Worm (Caenorhabditis elegans): ENCODE results near the gene try-13.

DNA sequence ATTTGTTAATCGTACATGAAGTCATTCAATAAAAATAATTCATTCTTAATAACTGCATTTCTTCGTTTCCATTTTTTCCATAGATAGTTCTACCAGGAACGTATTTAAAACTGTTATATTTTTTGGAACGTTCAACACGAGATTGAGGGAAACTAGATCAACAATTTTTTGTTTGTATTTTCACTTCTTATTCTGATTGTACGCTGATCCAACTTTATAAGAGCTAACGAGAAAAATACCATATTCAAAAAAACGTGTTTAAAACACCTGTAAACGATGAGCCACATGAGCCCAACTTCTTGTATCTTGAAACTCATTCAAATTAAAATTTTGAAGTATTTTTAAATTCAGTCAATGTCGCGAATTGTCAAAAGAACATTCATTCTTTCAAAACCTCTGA is 23.3 kb upstream of the try-13 start:
- TF ChIP-seq nhr-77 (tag; optimal IDR thresholded peaks at IDR 0.05) (no peak), ces-1 (GFP tag; optimal IDR thresholded peaks at IDR 0.05) (no peak), ceh-62 (tag; optimal IDR thresholded peaks at IDR 0.05) (no peak), snpc-4 (tag; optimal IDR thresholded peaks at IDR 0.05) (no peak), Y105C5A.15 (GFP tag; IDR thresholded peaks at IDR 0.05) (no peak), ceh-20 (GFP tag; IDR thresholded peaks at IDR 0.05) (no peak), unc-130 (GFP tag; optimal IDR thresholded peaks at IDR 0.05) (no peak), unc-62 (GFP tag; optimal IDR thresholded peaks at IDR 0.05 in 1 of 2) (no peak), unc-62 (tag; optimal IDR thresholded peaks at IDR 0.05) (no peak), dmd-9 (GFP tag; IDR thresholded peaks at IDR 0.05) (no peak), nhr-11 (tag; optimal IDR thresholded peaks at IDR 0.05) (no peak)
